Fruit fly (Drosophila melanogaster): Measurements from ENCODE around the gene CG43886.

The CG43886 gene

DNA sequence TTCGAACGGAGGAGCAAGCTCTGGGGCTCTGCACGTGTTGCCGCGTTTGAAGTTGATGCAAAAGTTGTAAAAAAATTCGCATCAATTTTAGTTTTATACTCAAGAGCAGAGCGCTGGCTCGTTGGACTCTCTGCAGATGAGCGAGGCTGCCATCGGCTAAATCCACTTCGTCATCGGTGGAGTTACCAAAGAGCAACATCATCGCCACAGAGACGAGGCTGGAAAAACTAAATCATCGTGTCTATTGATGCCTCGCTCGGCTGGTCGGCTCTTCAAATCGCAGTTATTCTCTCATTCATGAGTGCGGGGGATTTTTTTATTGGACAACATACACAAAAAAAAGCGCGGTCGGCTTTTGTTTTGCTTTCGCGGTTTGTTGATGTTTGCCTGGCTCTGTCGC lies 5.9 kb upstream of the CG43886 start, which contains the start of gene CG13675:
Gene CG13675, minus strand, starts transcription at position 83 of the 400 bp plus-strand sequence.
- TF ChIP-seq CTCF (optimal IDR thresholded peaks at IDR 0.05) = no peak
- TF ChIP-seq CG8478 (optimal IDR thresholded peaks at IDR 0.05) = no peak

DNA sequence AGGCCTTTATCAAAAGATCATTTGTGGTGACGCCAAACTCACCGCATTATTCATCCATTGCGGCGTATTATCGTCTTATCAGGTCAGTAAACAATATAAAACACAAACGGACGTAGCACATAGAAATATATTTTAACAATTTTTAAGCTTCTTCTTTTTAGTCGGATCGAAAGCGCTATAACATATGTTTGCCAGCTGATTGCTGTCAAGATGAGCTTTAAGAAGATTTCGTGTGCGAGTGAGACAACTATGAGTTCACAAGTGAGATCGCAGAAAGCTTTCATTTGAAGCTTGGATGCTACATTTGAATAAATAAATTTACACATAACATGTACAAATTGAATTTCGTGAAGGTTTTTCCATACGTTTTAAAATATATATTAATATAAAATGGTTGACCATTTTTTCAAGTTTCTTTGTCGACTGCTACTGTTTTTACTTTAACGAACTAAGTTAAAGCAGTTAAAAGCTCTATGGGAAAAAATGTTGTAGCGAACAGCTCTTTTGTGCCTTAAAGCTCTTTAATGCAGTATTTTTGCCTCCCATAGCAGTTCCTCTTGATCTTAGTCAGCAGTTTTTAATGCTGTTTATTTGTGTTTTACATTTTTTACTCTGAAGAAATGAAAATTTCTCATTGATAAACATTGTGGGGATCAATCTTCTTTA lies 726 bp downstream of the CG43886 start, which contains the start of gene CG42445:
Gene CG42445, minus strand, starts transcription at position 186 of the 666 bp plus-strand sequence.
- TF ChIP-seq CTCF (optimal IDR thresholded peaks at IDR 0.05) (no peak), CG8478 (optimal IDR thresholded peaks at IDR 0.05) (no peak)

DNA sequence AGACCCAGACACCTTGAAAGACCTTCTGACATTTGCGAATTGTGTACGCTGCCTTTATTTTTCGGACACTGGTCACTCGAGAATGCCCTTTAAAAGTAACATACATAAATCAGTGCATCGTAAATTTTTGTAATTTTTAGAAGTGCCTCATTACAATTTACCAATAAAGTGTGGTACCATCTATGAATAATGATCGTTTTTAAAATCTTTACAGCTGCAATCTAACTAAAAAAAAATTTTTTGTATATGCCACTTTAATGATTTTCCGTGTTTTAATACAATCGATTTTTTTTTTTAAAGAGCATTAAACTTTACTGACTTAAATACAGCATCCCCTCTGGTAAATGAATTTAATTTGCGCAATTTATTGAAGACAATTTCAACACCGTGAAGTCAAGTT lies 2.5 kb downstream of the CG43886 start:
- TF ChIP-seq CG8478 (optimal IDR thresholded peaks at IDR 0.05) = no peak
- no peak for TF ChIP-seq CTCF (optimal IDR thresholded peaks at IDR 0.05)

DNA sequence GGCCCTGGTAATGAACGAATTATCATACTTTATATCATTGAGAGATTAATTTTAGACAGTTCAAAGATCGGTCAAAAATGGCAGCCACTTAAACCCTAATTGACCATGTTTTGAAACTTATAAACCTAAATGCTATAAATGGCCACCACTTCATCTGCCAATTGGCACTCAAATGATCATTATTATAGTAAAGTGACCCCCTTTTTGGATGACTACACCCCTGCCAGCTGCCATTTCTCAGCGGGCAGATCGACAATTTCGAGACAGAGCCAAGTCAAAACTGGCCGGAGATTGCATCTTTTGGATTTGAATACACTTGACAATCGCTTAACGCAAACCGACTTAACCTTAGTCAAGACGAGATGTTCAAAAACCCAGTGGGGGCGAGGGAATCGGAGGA lies 3.4 kb downstream of the CG43886 start:
- no peak for TF ChIP-seq CTCF (optimal IDR thresholded peaks at IDR 0.05)
- TF ChIP-seq CG8478 (optimal IDR thresholded peaks at IDR 0.05) = no peak

DNA sequence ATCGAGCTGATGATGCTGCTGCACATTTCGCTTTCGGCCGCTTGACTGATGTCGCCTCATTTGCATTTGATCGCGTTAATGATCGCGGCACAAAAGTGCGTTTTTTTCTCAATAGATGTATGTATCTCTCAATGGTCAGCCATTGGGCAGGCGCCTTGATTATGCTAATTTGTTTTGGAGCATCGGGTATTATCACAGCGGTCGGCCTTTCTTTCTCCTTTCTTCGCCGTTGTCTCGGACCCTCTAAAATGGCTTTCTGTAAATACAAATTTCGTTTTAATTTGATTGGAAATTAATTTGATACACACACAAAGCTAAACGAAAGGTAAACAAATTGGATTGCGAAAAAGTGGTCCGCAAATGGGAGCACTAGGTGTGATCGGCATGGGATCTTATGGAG lies 4.2 kb downstream of the CG43886 start:
- TF ChIP-seq CTCF (optimal IDR thresholded peaks at IDR 0.05) = no peak
- TF ChIP-seq CG8478 (optimal IDR thresholded peaks at IDR 0.05) = no peak

DNA sequence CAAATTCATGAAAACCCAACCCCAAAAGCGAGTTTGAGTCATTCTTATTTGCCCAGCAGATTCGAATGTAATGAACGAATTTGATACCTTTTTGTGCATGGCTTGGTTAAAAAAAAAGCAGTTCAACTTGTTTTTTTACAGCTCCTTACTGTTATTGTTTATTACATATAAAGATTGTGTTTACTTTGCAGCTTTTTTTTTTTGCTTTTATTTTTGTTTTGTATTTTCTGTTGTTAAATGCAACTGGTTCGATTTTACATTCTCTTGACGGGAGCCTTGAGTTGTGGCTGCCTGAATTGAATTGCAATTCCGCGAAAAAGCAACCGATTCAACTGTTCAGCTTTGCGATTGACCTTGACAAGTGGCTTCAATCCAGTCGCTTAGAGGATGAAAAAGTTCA lies 5.0 kb downstream of the CG43886 start:
- TF ChIP-seq CTCF (optimal IDR thresholded peaks at IDR 0.05) (no peak), CG8478 (optimal IDR thresholded peaks at IDR 0.05) (no peak)

DNA sequence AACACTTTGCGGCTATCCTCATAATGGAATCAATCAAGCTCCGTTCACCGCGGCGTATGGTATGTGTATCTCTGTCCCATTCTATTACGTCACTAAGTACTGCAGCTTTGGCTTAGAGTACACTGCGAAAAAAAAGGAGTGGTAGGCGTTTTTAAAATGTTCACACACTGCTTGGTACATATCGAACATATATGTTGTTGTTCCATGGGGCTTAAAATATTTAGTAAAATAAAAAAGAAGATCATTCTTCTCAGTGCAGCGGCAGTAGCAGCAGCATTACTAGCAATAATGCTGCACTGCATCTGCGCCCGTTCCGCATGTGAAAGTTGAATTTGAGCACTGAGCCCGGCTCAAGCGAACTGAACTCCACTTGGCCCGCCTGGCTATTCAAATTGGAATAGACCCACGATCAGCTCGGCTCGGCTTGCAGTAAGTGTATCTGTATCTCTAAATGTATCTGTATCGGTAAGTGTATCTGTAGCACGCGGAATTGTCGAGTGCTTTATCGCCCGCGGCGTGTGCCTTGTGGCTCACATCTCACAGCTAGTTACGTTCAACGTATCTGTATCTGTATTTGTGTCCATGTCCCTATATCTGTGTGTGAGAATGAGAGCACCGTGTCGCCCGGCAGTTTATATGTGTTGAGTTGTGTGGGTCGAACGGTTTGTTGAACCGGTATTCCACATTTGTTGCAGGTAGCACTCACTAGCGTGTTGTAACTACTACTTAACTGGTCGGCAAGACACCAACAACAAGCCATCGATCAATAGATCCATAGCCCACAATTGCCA lies 6.2 kb downstream of the CG43886 start:
- TF ChIP-seq CTCF (optimal IDR thresholded peaks at IDR 0.05) (no peak), CG8478 (optimal IDR thresholded peaks at IDR 0.05) (no peak)

DNA sequence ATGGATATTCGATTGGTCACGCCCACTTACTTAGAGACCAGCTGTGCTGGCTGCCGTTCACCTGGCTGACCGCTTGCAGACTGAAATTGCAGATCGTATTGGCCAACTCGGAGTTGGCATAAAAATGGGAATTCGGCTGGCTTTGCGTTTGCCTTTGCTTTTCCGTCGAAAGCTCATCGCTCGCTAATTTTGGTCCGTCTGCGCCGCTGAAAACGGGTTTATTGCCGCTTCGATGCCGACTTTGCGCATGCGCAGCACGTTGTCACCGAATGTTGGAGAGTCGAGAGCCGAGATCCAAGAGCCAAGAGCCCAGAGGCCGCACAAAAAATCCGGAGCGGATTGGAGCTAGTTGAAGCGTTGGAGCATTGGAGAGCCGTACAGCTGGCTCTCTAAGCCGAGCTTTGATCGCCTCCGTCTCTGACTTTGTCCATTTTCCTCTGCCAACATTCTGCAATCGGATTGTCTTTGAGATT lies 7.8 kb downstream of the CG43886 start, which contains the start of gene CG13676:
Gene CG13676, minus strand, starts transcription at position 87 of the 473 bp plus-strand sequence.
- TF ChIP-seq CG8478 (optimal IDR thresholded peaks at IDR 0.05) = no peak
- TF ChIP-seq CTCF (optimal IDR thresholded peaks at IDR 0.05) = no peak

DNA sequence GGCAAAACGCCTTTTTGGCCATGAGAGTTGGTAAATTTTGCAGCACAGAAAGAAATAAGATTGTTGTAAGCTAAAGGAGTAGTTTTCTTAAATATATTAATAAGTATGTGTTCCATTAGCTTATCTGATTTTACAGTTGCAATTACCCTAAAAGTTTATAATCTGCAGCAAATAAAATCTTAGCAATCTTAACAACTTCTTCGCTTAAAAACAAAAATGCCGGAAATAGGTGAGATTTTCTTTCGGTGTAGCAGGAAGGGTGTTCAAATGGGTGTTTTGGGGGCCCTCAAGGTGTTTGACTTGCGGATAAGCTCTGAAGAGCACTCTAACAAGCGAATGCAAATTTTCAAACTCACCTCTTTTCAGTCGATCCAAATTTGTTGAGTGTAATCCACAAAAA lies 8.8 kb downstream of the CG43886 start:
- TF ChIP-seq CTCF (optimal IDR thresholded peaks at IDR 0.05) (no peak), CG8478 (optimal IDR thresholded peaks at IDR 0.05) (no peak)

DNA sequence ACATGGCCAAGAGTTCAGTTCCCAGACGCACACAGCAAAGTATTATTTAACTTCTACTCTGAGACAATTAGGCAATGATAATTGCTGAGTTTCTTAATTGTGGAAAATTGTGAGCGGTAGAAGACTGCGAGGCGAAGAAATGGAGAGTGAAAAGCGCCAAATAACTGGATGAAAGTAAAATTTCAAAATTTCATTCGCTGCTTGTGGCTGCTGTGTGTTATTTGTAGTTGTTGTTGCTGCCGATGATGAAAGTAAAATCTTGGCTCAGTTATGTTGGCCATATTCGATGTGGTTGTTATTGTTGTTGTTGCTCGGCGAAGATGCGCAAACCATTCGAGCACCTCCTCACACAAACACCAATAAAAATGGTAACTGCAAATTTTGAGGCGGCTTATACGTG lies 9.3 kb downstream of the CG43886 start:
- TF ChIP-seq CG8478 (optimal IDR thresholded peaks at IDR 0.05) (no peak), CTCF (optimal IDR thresholded peaks at IDR 0.05) (no peak)

DNA sequence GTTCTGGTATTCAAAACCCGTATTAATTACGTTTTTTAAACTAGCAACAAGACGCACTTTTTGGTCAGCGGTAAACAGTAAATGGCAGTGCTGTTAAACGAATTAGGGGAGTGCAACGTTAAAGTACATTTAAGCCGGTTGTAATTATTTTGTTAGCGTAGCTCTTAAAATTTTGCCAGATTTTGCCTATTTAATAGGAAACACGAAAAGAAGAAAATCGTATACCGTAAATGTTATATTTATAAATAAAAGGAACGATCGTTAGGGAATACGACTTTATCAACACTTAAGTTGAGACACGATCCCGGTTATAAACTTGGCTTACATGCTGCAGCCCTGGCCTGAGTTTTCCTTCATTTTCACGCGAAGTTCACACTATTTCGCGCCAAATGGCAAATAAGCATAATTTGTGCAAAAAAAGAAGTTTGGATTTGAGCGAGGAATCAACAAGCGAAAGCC lies 22.1 kb downstream of the CG43886 start, which contains the start of the genes Setx and mus301:
Gene Setx, minus strand, starts transcription at position 51 of the 459 bp plus-strand sequence.
Gene mus301, plus strand, starts transcription at position 361 of the 459 bp plus-strand sequence.
- TF ChIP-seq CG8478 (optimal IDR thresholded peaks at IDR 0.05) = no peak
- peak in 1 of 2 experiments; percentile 24 for TF ChIP-seq CTCF (optimal IDR thresholded peaks at IDR 0.05)

DNA sequence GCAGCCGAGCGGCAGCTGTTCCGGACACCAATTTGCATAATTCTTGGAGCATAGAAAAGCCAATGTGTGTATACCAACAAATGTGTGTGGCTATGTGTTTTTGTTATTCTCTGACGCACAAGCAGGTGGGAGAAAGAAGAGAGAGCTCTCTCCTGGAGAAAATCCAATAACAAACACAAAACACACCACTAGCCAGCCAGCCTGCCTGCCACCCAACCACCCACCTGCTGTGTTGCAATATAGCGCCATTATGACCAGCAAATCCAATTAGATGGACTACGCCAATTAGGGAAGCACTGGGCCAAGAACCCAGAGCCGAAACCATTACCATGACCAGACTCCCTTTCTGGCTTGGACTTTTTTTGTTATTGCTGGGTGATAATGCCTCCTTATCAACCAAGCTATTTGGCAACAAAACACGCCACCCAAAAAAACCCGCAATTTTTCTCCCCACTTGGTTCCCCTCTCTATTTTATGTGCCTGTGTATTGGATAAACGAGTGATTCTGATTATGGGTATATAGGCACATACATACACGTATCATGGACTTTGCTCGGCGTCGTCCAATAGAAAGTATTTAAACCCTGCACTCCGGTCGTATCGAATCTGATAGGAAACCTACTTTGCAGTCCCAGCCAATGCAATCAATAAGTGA lies 31.1 kb downstream of the CG43886 start:
- no peak for TF ChIP-seq CTCF (optimal IDR thresholded peaks at IDR 0.05)
- no peak for TF ChIP-seq CG8478 (optimal IDR thresholded peaks at IDR 0.05)

DNA sequence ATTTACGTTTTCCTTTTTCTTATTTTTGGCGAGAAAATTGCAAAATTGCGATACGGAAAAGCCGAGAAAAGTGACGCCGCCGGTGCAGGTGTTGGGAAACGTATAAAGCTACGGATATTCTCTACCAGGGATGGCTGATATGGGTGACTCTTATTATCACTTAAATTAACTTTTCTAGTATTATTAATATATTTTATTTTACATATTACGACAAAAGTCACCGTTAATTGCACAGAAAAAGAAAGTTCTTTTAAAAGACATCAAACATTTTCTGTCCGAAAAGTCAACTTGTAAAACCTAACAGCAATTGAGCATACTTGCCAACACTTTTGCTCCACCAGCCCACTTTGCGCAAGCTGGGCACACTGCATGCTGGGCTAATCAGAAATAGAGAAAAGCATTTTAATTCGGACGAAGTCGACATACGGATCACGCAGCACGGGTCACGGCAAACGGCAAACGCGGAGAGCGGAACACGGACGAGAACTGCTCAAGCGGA lies 31.8 kb downstream of the CG43886 start, which contains the start of the genes Cds and Uba2:
Gene Cds, plus strand, starts transcription at position 51 of the 499 bp plus-strand sequence.
Gene Uba2, minus strand, starts transcription at position 107 of the 499 bp plus-strand sequence.
- no peak for TF ChIP-seq CG8478 (optimal IDR thresholded peaks at IDR 0.05)
- TF ChIP-seq CTCF (optimal IDR thresholded peaks at IDR 0.05) = no peak

DNA sequence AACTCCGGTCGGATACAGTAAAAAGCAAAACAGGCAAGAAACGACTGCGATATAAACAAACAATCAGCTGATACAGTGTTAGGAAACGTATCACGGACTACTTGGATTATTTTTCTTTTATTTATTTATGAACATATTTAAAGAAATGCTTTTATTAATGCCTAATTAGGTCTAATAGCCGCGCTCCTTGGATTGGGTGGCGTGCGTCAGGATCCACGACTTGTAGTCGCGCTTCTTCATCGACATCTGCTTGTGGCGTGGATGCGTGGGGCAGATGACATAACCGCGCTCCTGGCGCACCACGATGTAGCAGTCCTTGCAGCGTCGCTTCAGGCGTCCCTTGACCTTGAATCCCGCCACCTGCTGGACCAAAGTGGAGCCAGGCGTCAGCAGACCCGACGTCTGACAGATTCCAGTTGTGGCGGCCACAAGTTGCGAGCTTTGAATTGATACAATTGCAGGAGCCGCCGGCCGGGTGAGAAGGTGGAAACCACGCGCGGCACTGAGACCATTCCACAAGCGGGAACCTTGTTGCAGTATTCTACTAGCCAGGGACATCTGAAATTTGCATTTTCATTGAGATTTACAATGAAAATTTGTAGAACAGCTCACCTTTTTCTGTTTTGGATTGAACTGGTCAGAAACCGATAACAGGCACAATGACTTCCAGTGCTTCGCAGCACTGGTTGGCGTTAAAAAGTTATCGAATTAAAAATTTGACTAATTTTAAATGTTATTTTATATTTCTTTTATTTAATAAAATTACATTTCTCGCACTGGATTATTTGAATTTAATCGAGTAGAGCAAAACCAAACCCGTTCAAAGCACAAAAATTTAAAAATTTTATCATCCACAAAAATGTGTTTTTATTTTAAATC lies 34.9 kb downstream of the CG43886 start, which contains the start of the genes CG7550 and mRpL36:
Gene CG7550, minus strand, starts transcription at position 51 of the 879 bp plus-strand sequence.
Gene mRpL36, minus strand, starts transcription at position 652 of the 879 bp plus-strand sequence.
- TF ChIP-seq CTCF (optimal IDR thresholded peaks at IDR 0.05) (no peak), CG8478 (optimal IDR thresholded peaks at IDR 0.05) (no peak)
